Fruit fly (Drosophila melanogaster) S2 (cell line): Measurements from ENCODE around the gene CG10405.

Experiments used
- CG8478 ChIP-seq: fragments of >200 bp; optimal IDR thresholded peaks from 2 replicates; lab custom pipeline; 2018
- CTCF ChIP-seq, 2 experiments: fragments of >200 bp; optimal IDR thresholded peaks; 2 replicates each; lab custom pipeline; 2018

The CG10405 gene

DNA sequence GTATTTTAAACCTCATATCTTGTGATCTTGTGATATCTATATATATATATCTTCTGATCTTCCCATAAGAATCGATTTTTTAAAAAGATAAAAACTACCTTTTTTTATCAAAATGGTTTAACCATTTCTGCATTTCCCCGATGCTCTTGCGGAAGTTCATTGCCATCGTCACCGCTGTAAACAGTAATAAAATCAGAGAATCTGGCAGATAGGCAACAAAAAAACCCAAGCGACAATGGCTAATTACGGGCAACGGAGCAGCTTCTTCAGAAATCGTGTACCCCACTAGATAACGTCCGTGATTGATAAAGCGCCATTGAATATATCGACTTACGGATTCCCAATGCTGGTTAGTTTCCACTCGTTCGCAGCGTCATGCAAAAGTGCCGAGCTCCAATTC lies at the start of gene CG10405:
CG10405 (plus strand) TSS at position 301 of the 400 bp plus-strand sequence.
- no peak for TF ChIP-seq CG8478 (lab: Kevin White, UChicago)
- no peak for TF ChIP-seq CTCF (optimal IDR thresholded peaks at IDR 0.05; lab: Kevin White, UChicago)

DNA sequence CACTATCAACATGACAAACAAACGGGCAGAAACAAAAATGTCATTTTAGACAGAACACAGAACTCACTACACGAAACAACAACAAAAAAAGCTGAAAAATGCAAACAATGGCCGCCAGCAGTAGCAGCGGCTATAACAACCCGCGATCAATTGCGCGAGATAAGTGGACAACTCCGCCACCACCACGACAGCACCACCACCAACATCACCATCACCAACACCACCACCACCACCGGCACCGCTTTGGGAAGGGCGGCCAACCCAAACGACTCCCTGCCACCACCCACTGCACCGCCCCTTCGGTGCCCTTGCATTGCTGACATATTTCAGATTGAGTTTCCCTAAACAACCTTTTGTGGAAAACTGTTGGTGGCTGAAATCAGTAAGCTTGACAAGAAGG lies 47.7 kb upstream of the CG10405 start:
- TF ChIP-seq CTCF (optimal IDR thresholded peaks at IDR 0.05; lab: Kevin White, UChicago) (no peak), CG8478 (lab: Kevin White, UChicago) (no peak)

DNA sequence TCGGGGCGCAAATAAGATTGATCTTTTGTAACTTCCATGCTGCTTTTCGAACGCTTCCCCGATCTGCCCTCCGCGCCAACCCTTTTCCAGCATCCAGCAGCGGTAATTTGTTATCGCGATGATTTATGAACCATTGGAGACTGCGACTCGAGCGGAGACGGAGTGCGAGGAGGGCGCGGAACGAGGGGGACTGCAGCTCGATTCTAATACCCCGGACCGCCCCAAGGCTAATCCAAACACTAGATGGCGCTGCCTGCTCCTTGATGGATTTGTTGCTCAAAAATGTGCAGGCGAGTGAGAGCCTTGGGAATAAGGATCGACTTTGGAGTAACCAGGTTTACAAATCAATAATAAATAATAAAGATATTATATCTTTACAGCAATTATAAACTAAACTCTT lies 45.9 kb upstream of the CG10405 start:
- TF ChIP-seq CTCF (optimal IDR thresholded peaks at IDR 0.05; lab: Kevin White, UChicago) (peak; percentile 62), CG8478 (lab: Kevin White, UChicago) (no peak)

DNA sequence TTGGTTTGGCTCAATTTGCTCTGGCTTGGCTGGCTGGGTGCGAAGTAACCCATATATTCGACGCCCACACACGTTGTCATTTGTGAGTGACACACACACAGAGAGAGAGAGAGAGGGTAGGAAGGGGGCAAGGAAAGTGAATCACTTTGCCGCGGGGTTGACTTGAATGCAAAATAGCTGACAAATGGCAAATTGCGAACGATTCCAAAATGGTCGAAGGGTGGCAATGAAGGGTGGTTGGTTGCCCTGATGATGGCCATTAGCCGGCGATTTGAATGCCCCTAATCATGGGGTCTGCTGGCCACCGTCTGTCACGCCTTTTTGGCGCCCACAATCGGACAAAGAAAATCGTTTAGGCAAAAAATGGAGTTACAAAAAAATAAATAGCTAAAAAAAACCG lies 43.6 kb upstream of the CG10405 start:
- TF ChIP-seq CTCF (optimal IDR thresholded peaks at IDR 0.05; lab: Kevin White, UChicago), result no peak
- no peak for TF ChIP-seq CG8478 (lab: Kevin White, UChicago)

DNA sequence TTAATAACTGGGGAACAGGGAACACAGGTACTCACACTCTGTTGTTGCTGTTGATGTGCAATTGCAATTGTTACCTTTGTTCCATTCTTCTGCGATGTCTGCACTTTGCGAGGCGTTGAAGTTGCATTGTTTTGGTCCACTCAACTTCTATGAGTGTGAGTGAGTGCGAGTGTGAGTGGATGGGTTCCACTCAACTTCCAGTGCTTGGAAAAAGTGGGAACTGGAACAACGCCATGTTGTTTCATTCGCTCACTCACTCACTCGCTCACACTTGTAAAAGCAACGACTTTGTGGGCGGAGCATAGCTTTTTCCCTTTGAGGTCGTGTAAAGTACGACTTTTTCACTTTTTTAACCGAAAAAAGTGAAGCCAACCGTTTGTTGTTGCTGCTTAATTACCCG lies 40.6 kb upstream of the CG10405 start:
- TF ChIP-seq CTCF (optimal IDR thresholded peaks at IDR 0.05; lab: Kevin White, UChicago), result no peak
- no peak for TF ChIP-seq CG8478 (lab: Kevin White, UChicago)

DNA sequence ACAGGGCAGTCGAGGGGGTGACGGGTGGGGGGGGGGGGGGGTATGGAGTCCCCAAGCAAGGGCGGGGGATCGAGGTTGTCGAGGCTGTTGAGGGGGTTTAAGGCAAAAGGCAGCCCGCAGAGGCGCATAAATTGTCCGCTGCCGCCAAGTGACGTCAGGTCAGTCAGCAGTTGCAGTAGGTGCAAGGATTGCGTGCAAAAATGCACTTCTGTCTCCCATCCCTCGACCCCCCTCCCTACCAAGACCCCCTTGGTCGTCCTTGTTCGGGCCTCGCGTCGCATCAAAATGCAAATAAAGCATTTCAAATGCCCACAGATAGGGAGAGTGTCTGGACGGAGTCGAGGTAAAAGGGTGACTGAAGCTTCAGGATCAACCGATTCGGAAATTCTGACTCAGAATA lies 37.8 kb upstream of the CG10405 start:
- no peak for TF ChIP-seq CTCF (optimal IDR thresholded peaks at IDR 0.05; lab: Kevin White, UChicago)

DNA sequence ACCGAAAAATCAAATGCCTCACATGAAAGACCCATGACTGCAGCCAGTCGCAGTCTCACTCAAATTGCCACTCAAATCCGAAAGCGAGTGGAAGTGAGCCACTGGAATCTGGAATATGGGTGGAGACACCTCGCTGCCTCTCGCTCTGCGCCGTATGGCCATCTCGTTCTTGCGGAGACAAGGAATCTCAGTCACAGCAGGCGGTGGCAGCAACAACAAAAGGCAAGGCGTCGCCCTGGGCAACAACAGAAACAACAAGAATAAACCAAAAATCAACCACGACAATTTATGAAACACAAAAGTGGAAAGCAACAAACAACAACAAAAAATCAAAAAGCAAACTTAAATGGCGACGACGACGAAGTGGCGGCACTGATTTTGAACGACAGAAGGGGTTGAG lies 31.0 kb upstream of the CG10405 start:
- TF ChIP-seq CTCF (optimal IDR thresholded peaks at IDR 0.05; lab: Kevin White, UChicago), result no peak
- no peak for TF ChIP-seq CG8478 (lab: Kevin White, UChicago)

DNA sequence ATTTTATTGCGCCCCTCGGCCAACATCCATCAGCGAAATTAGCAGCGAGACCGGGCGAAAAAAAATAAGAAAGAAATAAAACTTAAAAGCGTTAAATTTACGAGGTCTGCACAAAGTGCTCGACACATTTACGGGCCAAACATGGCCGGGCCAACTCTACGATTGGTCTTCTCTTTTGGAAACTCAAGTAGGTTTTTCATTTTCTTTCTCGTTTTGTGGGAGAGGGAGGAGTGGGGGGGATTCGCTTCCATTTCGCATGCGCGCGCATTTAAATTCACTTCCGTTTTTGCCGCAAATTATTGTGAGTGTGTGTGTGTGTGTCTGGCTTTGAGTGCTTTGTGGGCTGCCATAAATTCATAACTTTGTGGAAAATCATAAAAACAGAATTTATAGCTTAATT lies 26.8 kb upstream of the CG10405 start:
- TF ChIP-seq CTCF (optimal IDR thresholded peaks at IDR 0.05; lab: Kevin White, UChicago) (no peak), CG8478 (lab: Kevin White, UChicago) (no peak)

DNA sequence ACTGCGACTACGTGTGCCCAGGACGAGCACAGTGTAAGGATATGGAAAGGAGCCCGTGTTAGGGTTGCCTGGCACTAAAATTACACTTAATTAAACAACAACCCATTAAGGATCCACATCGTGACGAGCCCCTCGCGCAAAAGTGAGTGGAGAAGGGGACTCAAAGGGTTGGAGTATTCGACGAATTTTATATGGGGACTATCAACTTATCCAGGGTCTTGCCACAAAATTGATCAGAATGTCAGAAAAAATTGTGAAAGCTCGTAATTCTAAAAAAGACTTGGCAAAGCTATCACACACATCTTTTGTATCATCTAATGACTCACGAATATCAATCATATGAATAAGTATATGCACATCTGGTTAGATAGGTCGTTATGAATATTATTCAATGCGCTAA lies 23.9 kb upstream of the CG10405 start, which contains the start of gene CG31279:
CG31279 (plus strand) TSS at position 301 of the 400 bp plus-strand sequence.
- TF ChIP-seq CTCF (optimal IDR thresholded peaks at IDR 0.05; lab: Kevin White, UChicago) (no peak), CG8478 (lab: Kevin White, UChicago) (no peak)

DNA sequence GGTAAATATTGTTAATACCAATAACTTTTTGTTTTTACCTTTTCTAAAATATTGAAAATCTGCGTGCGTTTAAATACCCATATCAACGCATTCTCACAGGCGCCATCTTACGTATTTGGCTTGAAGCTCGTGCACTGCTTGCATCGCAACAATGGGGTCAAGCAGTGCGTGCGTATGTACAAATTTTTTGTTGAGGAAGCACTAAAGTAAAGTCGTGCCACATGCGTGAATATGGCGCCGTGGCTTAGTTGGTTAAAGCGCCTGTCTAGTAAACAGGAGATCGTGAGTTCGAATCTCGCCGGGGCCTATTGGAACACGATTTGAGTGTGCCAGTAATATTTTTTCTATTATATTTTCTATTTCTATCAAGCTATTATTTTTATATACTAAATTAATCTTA lies 22.6 kb upstream of the CG10405 start:
- TF ChIP-seq CG8478 (lab: Kevin White, UChicago) (no peak), CTCF (optimal IDR thresholded peaks at IDR 0.05; lab: Kevin White, UChicago) (peak; percentile 97 to 98)

DNA sequence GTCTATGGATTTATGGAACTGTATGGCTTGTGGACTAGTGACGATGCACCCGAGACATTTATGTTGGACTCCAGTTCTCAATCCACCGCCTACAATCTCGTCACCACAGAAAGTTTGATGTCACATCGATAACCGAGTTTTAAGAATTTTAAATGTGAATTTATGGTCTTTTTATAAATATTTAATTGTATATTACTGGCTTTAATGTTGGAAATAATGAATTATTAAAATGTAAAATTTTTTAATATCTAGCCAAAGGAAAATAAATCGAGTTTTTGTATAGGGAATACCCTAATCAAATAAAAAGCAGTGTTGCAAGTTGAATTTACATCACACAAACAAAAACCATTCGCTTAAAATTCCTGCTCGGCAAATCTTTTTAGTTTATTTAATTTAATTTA lies 21.6 kb upstream of the CG10405 start, which contains the start of gene Fntb:
Fntb (plus strand) TSS at position 334 of the 401 bp plus-strand sequence.
- TF ChIP-seq CTCF (optimal IDR thresholded peaks at IDR 0.05; lab: Kevin White, UChicago) (no peak), CG8478 (lab: Kevin White, UChicago) (no peak)

DNA sequence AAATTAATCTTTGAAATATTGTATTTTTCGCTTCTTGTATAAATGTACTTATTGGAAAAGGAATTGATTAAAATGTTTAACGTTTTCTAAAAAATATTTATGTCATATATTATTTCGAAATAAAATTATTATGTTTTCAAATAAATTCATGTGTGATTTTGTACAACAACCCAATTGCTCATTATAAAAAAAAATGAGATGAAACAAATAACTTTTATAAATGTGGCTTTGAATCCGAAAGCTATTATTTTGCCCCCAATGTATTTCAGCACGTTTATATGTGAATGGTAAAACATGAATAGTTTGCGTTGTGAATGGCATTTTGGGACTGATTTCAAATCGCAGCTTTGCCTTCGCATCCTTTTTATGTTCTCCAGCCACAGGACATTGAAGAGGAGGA lies 19.7 kb upstream of the CG10405 start, which contains the start of gene CG14881:
CG14881 (plus strand) TSS at position 301 of the 400 bp plus-strand sequence.
- no peak for TF ChIP-seq CG8478 (lab: Kevin White, UChicago)
- TF ChIP-seq CTCF (optimal IDR thresholded peaks at IDR 0.05; lab: Kevin White, UChicago), result no peak

DNA sequence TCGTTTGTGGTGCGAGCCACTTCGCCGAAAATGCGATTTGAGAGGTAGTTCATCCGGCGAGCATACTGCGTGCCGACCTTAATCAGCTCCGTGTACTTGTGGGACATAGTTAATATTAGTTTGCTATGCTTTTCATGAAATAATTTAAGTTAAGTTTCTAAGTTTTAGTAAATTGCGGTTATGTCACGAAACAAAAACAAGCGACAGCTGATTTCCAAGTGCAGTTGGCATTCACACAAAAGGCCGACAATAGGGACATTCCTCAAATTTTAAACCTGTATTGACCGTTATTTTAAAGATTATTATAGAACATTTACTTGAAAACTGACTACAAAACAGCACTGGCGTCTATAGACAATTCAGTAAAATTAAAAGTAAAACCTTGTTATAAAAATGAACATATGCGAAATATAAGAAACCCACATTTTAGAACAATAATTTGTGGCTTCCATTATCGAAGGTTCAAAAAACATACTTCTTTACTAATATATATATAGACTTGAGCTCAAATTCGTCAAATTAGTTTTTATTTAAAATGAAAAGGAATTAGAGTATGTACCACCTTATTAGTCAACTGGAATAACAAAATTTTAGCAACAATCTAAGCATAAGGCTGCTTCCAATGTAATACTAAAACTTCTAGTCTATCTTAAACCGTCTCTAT lies 17.8 kb upstream of the CG10405 start, which contains the start of gene mRpS33:
mRpS33 (minus strand) TSS at position 224 of the 664 bp plus-strand sequence.
- no peak for TF ChIP-seq CTCF (optimal IDR thresholded peaks at IDR 0.05; lab: Kevin White, UChicago)
- TF ChIP-seq CG8478 (lab: Kevin White, UChicago), result no peak

DNA sequence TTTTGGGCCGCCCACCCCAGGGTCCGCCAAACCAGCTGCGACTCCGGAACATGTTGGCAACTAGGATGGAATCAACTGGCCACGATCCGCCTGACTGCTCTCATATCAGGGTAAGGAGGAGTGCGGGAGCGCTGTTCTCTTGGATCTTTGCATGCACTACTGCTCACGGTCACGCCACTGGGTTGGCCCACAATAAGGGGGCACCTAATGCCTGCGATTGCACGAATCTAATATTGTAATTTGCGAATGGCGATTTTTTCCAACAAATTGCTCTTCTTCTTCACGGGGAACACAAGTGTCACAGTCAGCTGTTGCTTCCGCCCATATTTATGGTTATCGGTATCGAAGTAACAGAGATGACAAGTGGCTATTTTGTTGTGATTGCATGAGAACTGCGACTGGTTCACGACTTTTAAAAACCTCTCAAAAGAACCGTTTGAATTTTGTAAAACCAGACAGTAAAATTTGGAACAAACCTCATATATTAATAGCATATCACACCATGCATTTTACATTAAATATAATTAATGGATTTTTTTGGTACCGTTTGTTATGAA lies 12.8 kb upstream of the CG10405 start, which contains the start of gene ema:
ema (minus strand) TSS at position 295 of the 557 bp plus-strand sequence.
- TF ChIP-seq CTCF (optimal IDR thresholded peaks at IDR 0.05; lab: Kevin White, UChicago), result no peak
- TF ChIP-seq CG8478 (lab: Kevin White, UChicago), result no peak

DNA sequence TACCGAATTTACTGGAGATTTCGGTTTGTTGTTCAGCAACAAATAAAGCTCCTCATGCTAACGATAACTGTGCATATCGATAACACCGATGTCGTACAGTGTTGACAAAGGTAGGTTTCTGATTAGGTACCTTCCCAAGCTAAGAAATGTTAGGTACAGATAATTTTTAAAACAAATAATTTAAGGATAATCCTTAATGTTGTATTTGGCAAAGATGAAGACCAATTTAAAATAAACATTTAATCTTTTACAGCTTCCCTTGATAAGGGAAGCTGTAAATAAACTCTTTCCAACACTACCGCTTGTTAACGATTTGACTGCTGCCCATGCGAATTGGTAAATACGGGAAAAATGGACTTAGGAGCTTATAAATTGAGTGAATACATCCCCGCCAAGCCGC lies 11.4 kb upstream of the CG10405 start, which contains the start of the genes Ttc1 and CG14882:
Ttc1 (minus strand) TSS at position 71 of the 400 bp plus-strand sequence.
CG14882 (plus strand) TSS at position 271 of the 400 bp plus-strand sequence.
- TF ChIP-seq CG8478 (lab: Kevin White, UChicago) (no peak), CTCF (optimal IDR thresholded peaks at IDR 0.05; lab: Kevin White, UChicago) (no peak)
